Worm (Caenorhabditis elegans) whole organism, L3 larva: ENCODE measurements around the gene Y82E9BL.3.

Experiments
- nhr-67 ChIP-seq: fragments of 150-350 bp; optimal IDR thresholded peaks from 2 replicates; lab custom pipeline; 2014; ENCODE audit warnings: missing biosample characterization, missing genetic modification characterization
- nhr-77 ChIP-seq: fragments of 150-350 bp; optimal IDR thresholded peaks from 2 replicates; lab custom pipeline; 2014; ENCODE audit warnings: missing biosample characterization, missing genetic modification characterization
- snpc-4 ChIP-seq: fragments of 150-350 bp; optimal IDR thresholded peaks from 2 replicates; lab custom pipeline; 2014; ENCODE audit warnings: missing biosample characterization, missing genetic modification characterization
- unc-39 ChIP-seq: sonication (generic microtip); optimal IDR thresholded peaks from 4 replicates; lab custom pipeline; 2017; ENCODE audit warnings: missing biosample characterization, missing genetic modification characterization

Gene Y82E9BL.3

ce11 chrIII:1303414-1303813, 47.2 kb downstream of the Y82E9BL.3 start, which contains the start of gene fbxa-75:
TSS of gene fbxa-75 (plus strand) at chrIII:1303714.
- TF ChIP-seq snpc-4 (tag; lab: Kevin White, UChicago), result no peak
- no peak for TF ChIP-seq nhr-67
- TF ChIP-seq nhr-77, result no peak
- TF ChIP-seq unc-39 (tag; lab: Kevin White, UChicago), result no peak
